Worm (Caenorhabditis elegans) whole organism, L2 larva: ENCODE data around the gene W03D2.9.

Source experiments
- ama-1 ChIP-seq: fragments of 150-350 bp; optimal IDR thresholded peaks from 2 replicates; lab custom pipeline; 2018; ENCODE audit warnings: inconsistent platforms
- elt-3 ChIP-seq: sonication (generic microtip); optimal IDR thresholded peaks from 2 replicates; lab custom pipeline; 2017; ENCODE audit warnings: missing biosample characterization, missing genetic modification characterization
- fos-1 ChIP-seq: fragments of 150-350 bp; optimal IDR thresholded peaks from 2 replicates; lab custom pipeline; 2014; ENCODE audit warnings: missing biosample characterization, missing genetic modification characterization
- nhr-21 ChIP-seq: fragments of 150-350 bp; optimal IDR thresholded peaks from 2 replicates; lab custom pipeline; 2014; ENCODE audit warnings: missing biosample characterization, missing genetic modification characterization
- unc-39 ChIP-seq: fragments of 150-350 bp; optimal IDR thresholded peaks from 2 replicates; lab custom pipeline; 2014; ENCODE audit warnings: missing biosample characterization, missing genetic modification characterization
- ztf-1 ChIP-seq: fragments of 200-800 bp; sonication (Bioruptor generic); conservative IDR thresholded peaks from 2 replicates; pipeline ENCODE4 v1.3.6; 2022; ENCODE audit warnings: missing genetic modification characterization, missing compliant biosample characterization
- ztf-11 ChIP-seq: sonication (generic microtip); optimal IDR thresholded peaks from 2 replicates; lab custom pipeline; 2017; ENCODE audit warnings: missing biosample characterization, missing genetic modification characterization

DNA sequence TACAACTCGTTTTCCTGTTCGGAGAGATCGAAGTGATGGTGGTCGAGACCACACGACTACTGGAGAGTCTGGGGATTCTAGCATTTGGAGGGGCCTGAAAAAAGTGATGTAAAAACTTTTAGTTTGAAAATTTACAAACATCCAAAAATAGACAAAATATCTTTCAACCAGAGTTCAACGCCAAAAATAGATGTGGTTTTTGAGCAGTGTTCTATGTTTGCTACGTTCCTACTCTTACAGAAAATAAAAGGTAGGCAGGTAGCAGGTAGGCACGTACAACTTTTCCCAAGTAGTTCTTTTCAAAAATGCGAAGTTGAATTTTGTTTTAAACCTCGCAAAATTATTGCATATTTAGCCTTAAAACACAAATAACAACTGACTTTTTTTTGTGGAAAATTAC lies 37.9 kb upstream of the W03D2.9 start, which contains the start of gene F49F1.14:
- TF ChIP-seq ztf-11 (tag; lab: Kevin White, UChicago) (no peak), elt-3 (tag; lab: Kevin White, UChicago) (no peak), ama-1 (lab: Kevin White, UChicago) (no peak), nhr-21 (no peak), unc-39 (tag; lab: Kevin White, UChicago) (no peak), ztf-1 (GFP tag; lab: Robert Waterston, UW) (no peak), fos-1 (tag; lab: Kevin White, UChicago) (no peak)
